Worm (Caenorhabditis elegans) whole organism, mixed stage, embryonic: ENCODE results near the gene R02D5.24.

Source experiments
- M03D4.4 ChIP-seq: sonication (generic microtip); optimal IDR thresholded peaks from 2 replicates; lab custom pipeline; 2017; ENCODE audit warnings: mild to moderate bottlenecking, missing genetic modification characterization, missing compliant biosample characterization
- bed-3 ChIP-seq: fragments of 200-800 bp; sonication (Bioruptor generic); optimal IDR thresholded peaks from 3 replicates; lab custom pipeline; 2018; ENCODE audit warnings: mild to moderate bottlenecking, missing genetic modification characterization, moderate library complexity, missing compliant biosample characterization
- blmp-1 ChIP-seq: fragments of 150-350 bp; optimal IDR thresholded peaks from 2 replicates; lab custom pipeline; 2014; ENCODE audit warnings: missing biosample characterization, missing genetic modification characterization
- ceh-39 ChIP-seq: fragments of 150-350 bp; optimal IDR thresholded peaks from 2 replicates; lab custom pipeline; 2014; ENCODE audit warnings: missing biosample characterization, missing genetic modification characterization
- ceh-43 ChIP-seq: fragments of 200-800 bp; sonication (Bioruptor generic); optimal IDR thresholded peaks from 2 replicates; lab custom pipeline; 2018; ENCODE audit warnings: mild to moderate bottlenecking, missing genetic modification characterization, moderate library complexity, missing compliant biosample characterization
- ceh-83 ChIP-seq: fragments of 200-800 bp; sonication (Bioruptor generic); optimal IDR thresholded peaks from 2 replicates; lab custom pipeline; 2018; ENCODE audit warnings: mild to moderate bottlenecking, missing genetic modification characterization, missing compliant biosample characterization
- ces-1 ChIP-seq: fragments of 150-350 bp; optimal IDR thresholded peaks from 2 replicates; lab custom pipeline; 2014; ENCODE audit warnings: missing biosample characterization, missing genetic modification reagents, missing genetic modification characterization
- cnd-1 ChIP-seq: fragments of 200-800 bp; sonication (Bioruptor generic); optimal IDR thresholded peaks from 2 replicates; lab custom pipeline; 2018; ENCODE audit warnings: mild to moderate bottlenecking, missing genetic modification characterization, missing compliant biosample characterization
- drap-1 ChIP-seq: fragments of 200-800 bp; sonication (Bioruptor generic); optimal IDR thresholded peaks from 3 replicates; lab custom pipeline; 2018; ENCODE audit warnings: mild to moderate bottlenecking, missing genetic modification characterization, missing compliant biosample characterization
- elt-1 ChIP-seq: sonication (generic microtip); optimal IDR thresholded peaks from 2 replicates; lab custom pipeline; 2017; ENCODE audit warnings: missing genetic modification characterization, mild to moderate bottlenecking, missing compliant biosample characterization, antibody characterized with exemption, moderate library complexity, borderline replicate concordance; ENCODE audit not compliant: insufficient read depth
- elt-3 ChIP-seq: fragments of 150-350 bp; optimal IDR thresholded peaks from 2 replicates; lab custom pipeline; 2014; ENCODE audit warnings: missing biosample characterization, missing genetic modification characterization
- flh-1 ChIP-seq: fragments of 200-800 bp; sonication (Bioruptor generic); optimal IDR thresholded peaks from 2 replicates; lab custom pipeline; 2018; ENCODE audit warnings: mild to moderate bottlenecking, missing genetic modification characterization, moderate library complexity, missing compliant biosample characterization
- ham-2 ChIP-seq: fragments of 200-800 bp; sonication (Bioruptor generic); optimal IDR thresholded peaks from 2 replicates; lab custom pipeline; 2018; ENCODE audit warnings: mild to moderate bottlenecking, missing genetic modification characterization, missing compliant biosample characterization
- hlh-1 ChIP-seq: fragments of 150-350 bp; optimal IDR thresholded peaks from 2 replicates; lab custom pipeline; 2014; ENCODE audit warnings: missing biosample characterization, missing genetic modification reagents, missing genetic modification characterization
- lin-13 ChIP-seq: fragments of 150-350 bp; optimal IDR thresholded peaks from 2 replicates; lab custom pipeline; 2014; ENCODE audit warnings: missing biosample characterization, missing genetic modification characterization
- lin-32 ChIP-seq: fragments of 200-800 bp; sonication (Bioruptor generic); optimal IDR thresholded peaks from 2 replicates; lab custom pipeline; 2018; ENCODE audit warnings: mild to moderate bottlenecking, missing genetic modification characterization, missing compliant biosample characterization
- lsy-2 ChIP-seq: fragments of 150-350 bp; optimal IDR thresholded peaks from 2 replicates; lab custom pipeline; 2014; ENCODE audit warnings: missing biosample characterization, missing genetic modification characterization
- mep-1 ChIP-seq: fragments of 150-350 bp; optimal IDR thresholded peaks from 2 replicates; lab custom pipeline; 2017; ENCODE audit warnings: missing biosample characterization, missing genetic modification reagents, missing genetic modification characterization, inconsistent platforms
- mls-2 ChIP-seq: sonication (generic microtip); optimal IDR thresholded peaks from 2 replicates; lab custom pipeline; 2016; ENCODE audit warnings: mild to moderate bottlenecking, missing genetic modification characterization, moderate library complexity, missing compliant biosample characterization
- nhr-12 ChIP-seq: fragments of 150-350 bp; optimal IDR thresholded peaks from 2 replicates; lab custom pipeline; 2014; ENCODE audit warnings: missing biosample characterization, missing genetic modification characterization
- nhr-2 ChIP-seq: fragments of 150-350 bp; optimal IDR thresholded peaks from 2 replicates; lab custom pipeline; 2014; ENCODE audit warnings: missing biosample characterization, missing genetic modification characterization
- nhr-237 ChIP-seq: fragments of 150-350 bp; optimal IDR thresholded peaks from 2 replicates; lab custom pipeline; 2014; ENCODE audit warnings: missing biosample characterization, missing genetic modification characterization
- nhr-28 ChIP-seq: fragments of 150-350 bp; optimal IDR thresholded peaks from 2 replicates; lab custom pipeline; 2014; ENCODE audit warnings: missing biosample characterization, missing genetic modification characterization
- nhr-76 ChIP-seq: sonication (generic microtip); optimal IDR thresholded peaks from 2 replicates; lab custom pipeline; 2017; ENCODE audit warnings: missing biosample characterization, missing genetic modification characterization
- pha-4 ChIP-seq: fragments of 150-350 bp; optimal IDR thresholded peaks from 2 replicates; lab custom pipeline; 2018; ENCODE audit warnings: missing biosample characterization, missing genetic modification reagents, missing genetic modification characterization
- sem-2 ChIP-seq: fragments of 200-800 bp; sonication (Bioruptor generic); optimal IDR thresholded peaks from 2 replicates; lab custom pipeline; 2018; ENCODE audit warnings: mild to moderate bottlenecking, missing genetic modification characterization, missing compliant biosample characterization
- snpc-4 ChIP-seq: fragments of 150-350 bp; optimal IDR thresholded peaks from 2 replicates; lab custom pipeline; 2014; ENCODE audit warnings: missing biosample characterization, missing genetic modification characterization
- sptf-1 ChIP-seq: sonication (generic microtip); optimal IDR thresholded peaks from 2 replicates; lab custom pipeline; 2017; ENCODE audit warnings: mild to moderate bottlenecking, missing genetic modification characterization, moderate library complexity, missing compliant biosample characterization
- tbx-8 ChIP-seq: fragments of 200-800 bp; sonication (Bioruptor generic); optimal IDR thresholded peaks from 2 replicates; lab custom pipeline; 2018; ENCODE audit warnings: mild to moderate bottlenecking, missing genetic modification characterization, moderate library complexity, missing compliant biosample characterization
- unc-120 ChIP-seq: sonication (generic microtip); optimal IDR thresholded peaks from 2 replicates; lab custom pipeline; 2017; ENCODE audit warnings: missing genetic modification characterization, missing compliant biosample characterization; ENCODE audit not compliant: poor library complexity, severe bottlenecking
- unc-39 ChIP-seq: fragments of 150-350 bp; optimal IDR thresholded peaks from 2 replicates; lab custom pipeline; 2014; ENCODE audit warnings: missing biosample characterization, missing genetic modification characterization
- unc-62 ChIP-seq: fragments of 150-350 bp; optimal IDR thresholded peaks from 2 replicates; lab custom pipeline; 2014; ENCODE audit warnings: missing biosample characterization, missing genetic modification reagents, missing genetic modification characterization
- zip-8 ChIP-seq: fragments of 150-350 bp; optimal IDR thresholded peaks from 2 replicates; lab custom pipeline; 2014; ENCODE audit warnings: missing biosample characterization, missing genetic modification characterization
- ztf-11 ChIP-seq: fragments of 150-350 bp; optimal IDR thresholded peaks from 2 replicates; lab custom pipeline; 2014; ENCODE audit warnings: missing biosample characterization, missing genetic modification characterization

Gene R02D5.24

DNA sequence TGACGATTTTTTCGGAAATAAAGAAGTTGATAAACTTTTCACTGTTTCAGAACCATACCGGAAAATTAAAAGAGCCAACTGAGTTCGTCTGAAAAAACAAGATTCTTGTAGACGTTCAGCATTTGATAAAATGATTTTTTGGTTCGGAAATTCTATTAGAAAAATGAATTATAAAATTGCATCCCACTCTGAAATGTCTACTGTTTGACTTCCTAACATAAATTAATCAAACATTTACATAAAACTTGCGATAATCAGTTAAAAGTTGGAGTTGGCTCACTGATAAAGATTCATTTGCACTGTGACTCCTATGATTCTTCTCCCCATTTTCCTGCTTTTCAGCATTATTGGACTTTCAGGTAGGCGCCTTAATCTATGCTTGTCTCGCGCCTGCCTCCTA lies 32.2 kb upstream of the R02D5.24 start, which contains the start of gene clec-57:
Gene clec-57, plus strand, starts transcription at position 301 of the 400 bp plus-strand sequence.
- TF ChIP-seq drap-1, result no peak
- no peak for TF ChIP-seq mls-2 (tag; lab: Kevin White, UChicago)
- TF ChIP-seq sptf-1 (tag; lab: Kevin White, UChicago), result no peak
- TF ChIP-seq sem-2 (GFP tag; lab: Kevin White, UChicago), result no peak
- TF ChIP-seq hlh-1 (tag; lab: Kevin White, UChicago), result no peak
- no peak for TF ChIP-seq unc-39 (tag; lab: Kevin White, UChicago)
- no peak for TF ChIP-seq flh-1 (GFP tag; lab: Kevin White, UChicago)
- no peak for TF ChIP-seq bed-3 (GFP tag; lab: Kevin White, UChicago)
- TF ChIP-seq ces-1, result no peak
- no peak for TF ChIP-seq unc-62 (GFP tag; lab: Kevin White, UChicago)
- TF ChIP-seq M03D4.4 (tag; lab: Kevin White, UChicago), result no peak
- TF ChIP-seq elt-3 (tag; lab: Kevin White, UChicago), result no peak
- TF ChIP-seq zip-8, result no peak
- no peak for TF ChIP-seq lsy-2 (tag; lab: Kevin White, UChicago)
- TF ChIP-seq nhr-2 (tag; lab: Kevin White, UChicago), result no peak
- TF ChIP-seq unc-120 (tag; lab: Kevin White, UChicago), result no peak
- no peak for TF ChIP-seq nhr-76 (tag; lab: Kevin White, UChicago)
- no peak for TF ChIP-seq ham-2
- no peak for TF ChIP-seq snpc-4

DNA sequence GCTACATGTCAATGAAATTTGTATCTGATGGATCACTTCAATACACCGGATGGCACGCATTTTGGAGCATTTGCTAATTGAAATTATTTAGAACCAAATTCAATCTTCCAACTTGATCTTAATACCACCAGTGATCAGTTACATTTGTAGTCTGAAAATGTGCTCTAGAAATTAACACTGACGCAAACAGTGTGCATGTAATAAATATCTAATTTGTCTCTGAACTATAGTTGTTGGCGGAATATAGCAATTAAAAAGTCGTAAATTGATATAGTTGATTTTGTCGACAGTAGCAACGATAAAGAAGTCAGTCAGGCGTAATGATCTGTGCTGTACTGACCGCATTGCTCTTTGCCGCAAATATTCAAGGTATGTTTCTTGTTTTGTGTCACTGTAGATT lies 28.9 kb upstream of the R02D5.24 start, which contains the start of gene clec-227:
Gene clec-227, plus strand, starts transcription at position 301 of the 400 bp plus-strand sequence.
- TF ChIP-seq mls-2 (tag; lab: Kevin White, UChicago), result no peak
- TF ChIP-seq nhr-12, result no peak

DNA sequence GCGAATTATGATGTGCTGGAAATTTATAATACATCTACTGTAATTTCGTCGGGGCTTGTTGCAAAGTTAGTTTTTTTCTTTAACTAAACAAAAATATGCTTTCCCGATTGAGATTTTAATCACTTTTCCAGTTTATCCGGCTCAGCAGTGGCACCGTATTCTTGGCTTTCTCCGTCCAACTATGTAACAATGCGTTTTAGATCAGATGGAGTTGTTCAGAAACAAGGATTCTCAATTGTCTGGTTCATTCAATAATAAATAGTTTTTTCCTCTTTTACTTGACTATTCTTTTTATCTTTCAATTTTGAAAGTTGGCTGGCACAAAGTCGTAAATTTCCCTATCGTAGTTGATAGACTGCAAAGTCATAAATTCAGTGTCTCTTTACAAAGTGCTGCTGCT lies 27.0 kb upstream of the R02D5.24 start, which contains the start of gene clec-56:
Gene clec-56, plus strand, starts transcription at position 301 of the 400 bp plus-strand sequence.
- TF ChIP-seq nhr-237 (tag; lab: Kevin White, UChicago) (no peak), ceh-43 (GFP tag; lab: Kevin White, UChicago) (no peak), lin-13 (tag; lab: Kevin White, UChicago) (no peak), cnd-1 (tag; lab: Kevin White, UChicago) (no peak), elt-1 (tag; lab: Kevin White, UChicago) (no peak), blmp-1 (tag; lab: Kevin White, UChicago) (no peak), unc-39 (tag; lab: Kevin White, UChicago) (no peak), M03D4.4 (tag; lab: Kevin White, UChicago) (no peak), unc-62 (GFP tag; lab: Kevin White, UChicago) (no peak), mep-1 (tag; lab: Kevin White, UChicago) (no peak)
- TF ChIP-seq, all 35 proteins: peak for 0

DNA sequence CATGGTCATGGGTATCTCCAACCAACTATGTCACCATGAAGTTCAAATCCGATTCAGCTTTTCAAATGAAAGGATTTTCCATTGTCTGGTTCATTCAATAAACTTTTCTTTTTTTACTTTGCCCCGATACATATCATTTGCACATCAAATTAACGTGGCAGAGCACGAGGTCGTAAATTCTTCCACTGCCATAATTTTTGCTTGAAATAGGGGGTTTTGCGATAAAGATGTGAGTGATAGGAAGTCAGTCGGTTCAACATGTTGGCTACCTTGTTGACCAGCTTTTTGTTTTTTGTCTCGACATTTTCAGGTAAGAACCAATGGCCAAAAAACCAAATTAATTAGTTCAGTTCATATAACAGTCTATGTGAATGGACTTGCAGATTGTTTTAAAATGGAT lies 24.5 kb upstream of the R02D5.24 start, which contains the start of gene clec-54:
Gene clec-54, plus strand, starts transcription at position 224 of the 400 bp plus-strand sequence.
- TF ChIP-seq hlh-1 (tag; lab: Kevin White, UChicago), result no peak
- no peak for TF ChIP-seq bed-3 (GFP tag; lab: Kevin White, UChicago)
- TF ChIP-seq nhr-28, result no peak
- no peak for TF ChIP-seq mep-1 (tag; lab: Kevin White, UChicago)
- no peak for TF ChIP-seq sem-2 (GFP tag; lab: Kevin White, UChicago)
- TF ChIP-seq mls-2 (tag; lab: Kevin White, UChicago), result no peak
- no peak for TF ChIP-seq lsy-2 (tag; lab: Kevin White, UChicago)
- no peak for TF ChIP-seq flh-1 (GFP tag; lab: Kevin White, UChicago)
- TF ChIP-seq lin-13 (tag; lab: Kevin White, UChicago), result no peak
- TF ChIP-seq nhr-237 (tag; lab: Kevin White, UChicago), result no peak
- no peak for TF ChIP-seq nhr-2 (tag; lab: Kevin White, UChicago)
- TF ChIP-seq ceh-83, result no peak
- no peak for TF ChIP-seq unc-39 (tag; lab: Kevin White, UChicago)
- TF ChIP-seq, all 35 proteins: peak for 0

DNA sequence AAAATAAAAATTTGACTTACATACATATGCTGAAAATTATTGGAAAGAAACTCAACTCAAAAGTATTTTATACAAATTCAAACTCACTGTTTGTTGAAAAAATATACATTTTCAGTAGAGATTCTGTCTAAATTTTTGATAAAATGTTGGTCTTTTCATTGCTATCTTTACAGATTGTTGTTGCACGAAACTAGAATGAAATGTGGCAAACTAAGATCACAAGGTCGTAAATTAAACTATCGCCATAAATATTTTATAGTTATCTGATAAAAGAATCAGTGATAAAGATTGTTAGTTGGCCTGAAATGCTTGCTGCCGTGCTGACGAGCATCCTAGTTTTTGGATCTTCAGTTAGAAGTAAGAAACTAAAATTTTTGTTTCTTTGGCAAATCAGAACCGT lies 22.2 kb upstream of the R02D5.24 start, which contains the start of gene clec-55:
Gene clec-55, plus strand, starts transcription at position 301 of the 400 bp plus-strand sequence.
- TF ChIP-seq ham-2, result no peak
- TF ChIP-seq tbx-8 (GFP tag; lab: Kevin White, UChicago), result no peak
- TF ChIP-seq unc-62 (GFP tag; lab: Kevin White, UChicago), result no peak
- no peak for TF ChIP-seq ztf-11 (tag; lab: Kevin White, UChicago)
- no peak for TF ChIP-seq nhr-28
- no peak for TF ChIP-seq mls-2 (tag; lab: Kevin White, UChicago)
- TF ChIP-seq ces-1, result no peak
- TF ChIP-seq ceh-83, result no peak
- no peak for TF ChIP-seq lin-32 (GFP tag; lab: Kevin White, UChicago)
- no peak for TF ChIP-seq snpc-4
- no peak for TF ChIP-seq pha-4
- no peak for TF ChIP-seq nhr-76 (tag; lab: Kevin White, UChicago)
- no peak for TF ChIP-seq ceh-39 (tag; lab: Kevin White, UChicago)
- TF ChIP-seq flh-1 (GFP tag; lab: Kevin White, UChicago), result no peak
- TF ChIP-seq zip-8, result no peak
